Fruit fly (Drosophila melanogaster) whole organism, embryonic: ENCODE data around the gene Rnf146.
A peak's percentile ranks its signal among the peaks of the same experiment; 100 is the strongest.

Experiments
- CG11504 ChIP-seq: fragments of 200-800 bp; sonication (Bioruptor generic); optimal IDR thresholded peaks from 3 replicates; lab custom pipeline; 2019; ENCODE audit warnings: missing biosample characterization, mild to moderate bottlenecking, missing genetic modification characterization, moderate library complexity
- CG17829 ChIP-seq: fragments of 200-800 bp; optimal IDR thresholded peaks from 2 replicates; lab custom pipeline; 2019; ENCODE audit warnings: missing biosample characterization, mild to moderate bottlenecking, missing genetic modification characterization, moderate library complexity
- CoRest ChIP-seq: fragments of 200-800 bp; sonication (Bioruptor generic); optimal IDR thresholded peaks from 3 replicates; lab custom pipeline; 2018; ENCODE audit warnings: missing biosample characterization, mild to moderate bottlenecking, missing genetic modification characterization, moderate library complexity
- Hr39 ChIP-seq: fragments of >200 bp; optimal IDR thresholded peaks from 2 replicates; lab custom pipeline; 2017
- Hr78 ChIP-seq, 2 experiments: fragments of 200-800 bp in 1 of 2; fragments of >200 bp in 1 of 2; sonication (Bioruptor generic) in 1 of 2; optimal IDR thresholded peaks; 2 replicates each; lab custom pipeline; 2017 to 2019; ENCODE audit warnings: missing biosample characterization in 2 of 2, missing genetic modification characterization in 2 of 2, mild to moderate bottlenecking in 1 of 2, moderate library complexity in 1 of 2
- Lpt ChIP-seq: fragments of >200 bp; optimal IDR thresholded peaks from 2 replicates; lab custom pipeline; 2018; ENCODE audit warnings: missing biosample characterization, missing genetic modification characterization
- az2 ChIP-seq: fragments of 200-800 bp; sonication (Bioruptor generic); optimal IDR thresholded peaks from 3 replicates; lab custom pipeline; 2016; ENCODE audit warnings: missing biosample characterization, missing genetic modification characterization
- row ChIP-seq: fragments of 200-800 bp; sonication (Bioruptor generic); IDR thresholded peaks from 3 replicates; pipeline ENCODE4 v1.3.6; 2022; ENCODE audit warnings: missing biosample characterization, missing genetic modification characterization
- toy ChIP-seq: fragments of 200-800 bp; sonication (Bioruptor generic); IDR thresholded peaks from 2 replicates; pipeline ENCODE4 v1.3.6; 2022; ENCODE audit warnings: missing biosample characterization, missing genetic modification characterization
- trem ChIP-seq: fragments of 200-800 bp; optimal IDR thresholded peaks from 3 replicates; lab custom pipeline; 2019; ENCODE audit warnings: missing biosample characterization, mild to moderate bottlenecking, missing genetic modification characterization, moderate library complexity

DNA sequence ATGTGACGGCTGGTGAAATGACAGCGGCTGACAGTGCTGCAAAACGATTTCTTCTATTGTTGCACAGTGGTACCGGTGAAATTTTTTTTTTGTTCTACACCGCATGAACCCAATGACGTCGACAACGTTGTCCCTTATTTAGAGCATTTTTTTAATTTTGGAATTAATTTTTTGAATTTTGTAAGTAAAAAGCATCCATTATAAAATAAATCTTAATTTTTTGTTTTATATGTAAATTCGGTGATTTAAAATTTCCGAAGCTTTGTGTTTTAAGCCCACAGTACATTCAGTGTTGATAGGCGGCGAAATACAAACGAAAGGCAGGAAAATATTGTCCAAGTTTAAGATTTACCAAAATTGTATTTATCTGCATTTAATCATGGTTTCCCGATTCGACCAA is 30.4 kb downstream of the Rnf146 start, which contains the start of the genes Lon and PIG-F:
- TF ChIP-seq Lpt (GFP tag; lab: Kevin White, UChicago): no peak
- TF ChIP-seq row: peak; percentile 99
- peak; percentile 100 for TF ChIP-seq az2 (GFP tag; lab: Kevin White, UChicago)
- TF ChIP-seq Hr78 (GFP tag; optimal IDR thresholded peaks at IDR 0.05; lab: Kevin White, UChicago): no peak
- TF ChIP-seq CG11504: peak; percentile 98
- TF ChIP-seq CoRest: peak; percentile 100
- peak; percentile 97 for TF ChIP-seq trem (tag; lab: Kevin White, UChicago)
- TF ChIP-seq CG17829 (tag; lab: Kevin White, UChicago): peak; percentile 99
- peak; percentile 96 for TF ChIP-seq toy
- no peak for TF ChIP-seq Hr39
